Worm (Caenorhabditis elegans): ENCODE measurements around the gene F29B9.11.

F29B9.11 gene

DNA sequence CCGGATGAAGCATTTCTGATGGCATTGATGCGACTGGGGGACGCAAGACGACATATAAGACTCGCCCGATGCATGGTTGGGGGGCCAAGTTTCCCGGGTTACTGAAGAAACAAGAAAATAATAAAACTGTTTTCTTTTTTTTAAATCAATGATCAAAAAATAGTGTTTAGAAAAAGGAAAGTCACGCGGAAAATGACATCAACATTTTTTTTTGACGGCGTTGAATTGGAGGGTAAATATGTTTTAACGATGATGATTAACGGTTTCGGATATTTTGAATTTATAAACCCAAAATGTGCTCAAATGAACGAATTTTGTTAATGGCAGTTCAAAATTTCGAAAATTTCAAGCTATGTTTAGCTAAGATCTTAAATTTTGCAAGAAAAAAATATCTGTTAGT, 43.9 kb upstream of the F29B9.11 start, which contains the start of gene ogdh-1:
Gene ogdh-1, minus strand, starts transcription at position 101 of the 400 bp plus-strand sequence.
- TF ChIP-seq R02D3.7 (tag; optimal IDR thresholded peaks at IDR 0.05) (no peak), fkh-10 (GFP tag; optimal IDR thresholded peaks at IDR 0.05) (no peak), unc-39 (tag; optimal IDR thresholded peaks at IDR 0.05) (no peak), ztf-11 (tag; optimal IDR thresholded peaks at IDR 0.05) (no peak), nhr-12 (tag; optimal IDR thresholded peaks at IDR 0.05) (no peak), ceh-9 (tag; optimal IDR thresholded peaks at IDR 0.05) (no peak), mdl-1 (tag; optimal IDR thresholded peaks at IDR 0.05) (no peak), sea-2 (GFP tag; optimal IDR thresholded peaks at IDR 0.05) (no peak), lin-39 (tag; optimal IDR thresholded peaks at IDR 0.05) (no peak)

DNA sequence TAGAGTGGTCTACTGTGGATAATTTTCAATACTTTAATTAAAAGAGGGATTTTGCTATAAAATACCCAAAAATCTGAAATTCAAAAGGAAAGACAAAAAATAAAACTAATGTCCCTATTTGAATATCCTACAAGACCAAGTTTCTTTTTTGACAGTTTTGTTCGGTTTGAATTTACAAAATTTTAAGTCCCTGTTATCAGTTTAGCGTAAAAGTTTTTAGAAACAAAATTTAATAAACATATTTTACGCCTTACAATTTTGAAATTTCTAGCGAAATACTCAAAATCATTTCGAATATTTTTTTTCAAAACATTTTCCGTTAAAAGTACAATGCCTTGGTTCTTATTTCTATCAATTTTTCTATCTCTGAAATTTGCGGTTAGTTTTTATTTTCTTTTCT, 32.5 kb upstream of the F29B9.11 start, which contains the start of gene spe-51:
Gene spe-51, plus strand, starts transcription at position 301 of the 400 bp plus-strand sequence.
- TF ChIP-seq mdl-1 (tag; optimal IDR thresholded peaks at IDR 0.05) (no peak), lin-15B (tag; optimal IDR thresholded peaks at IDR 0.05) (no peak), nhr-237 (tag; optimal IDR thresholded peaks at IDR 0.05) (no peak), ama-1 (optimal IDR thresholded peaks at IDR 0.05) (no peak), zag-1 (tag; optimal IDR thresholded peaks at IDR 0.05) (no peak), ZK546.5 (tag; optimal IDR thresholded peaks at IDR 0.05) (no peak), snpc-4 (tag; optimal IDR thresholded peaks at IDR 0.05) (no peak), nhr-28 (tag; optimal IDR thresholded peaks at IDR 0.05) (no peak)

DNA sequence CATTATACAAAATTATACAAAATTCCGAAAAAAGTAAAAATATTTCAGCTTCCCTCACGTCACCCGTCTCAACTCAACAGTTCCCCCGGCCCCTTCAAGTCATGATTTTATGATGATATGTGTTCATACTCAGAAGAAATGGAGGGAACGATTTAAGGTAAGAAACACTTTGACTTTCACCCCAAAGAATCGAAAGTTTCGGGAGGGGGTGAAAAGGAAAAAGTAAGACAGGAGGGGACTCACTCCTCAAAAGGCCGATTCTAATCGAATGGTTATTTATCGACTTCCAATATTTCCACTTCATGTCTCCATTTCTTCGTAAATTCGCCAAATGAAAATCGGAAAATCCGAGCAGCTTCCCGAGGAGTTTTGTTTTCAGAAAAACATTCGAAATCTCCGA, 28.2 kb upstream of the F29B9.11 start, which contains the start of gene bus-4:
Gene bus-4, plus strand, starts transcription at position 49 of the 400 bp plus-strand sequence.
- TF ChIP-seq ceh-82 (tag; optimal IDR thresholded peaks at IDR 0.05) (no peak), nhr-237 (tag; optimal IDR thresholded peaks at IDR 0.05) (no peak), pqm-1 (tag; optimal IDR thresholded peaks at IDR 0.05) (no peak), nhr-23 (tag; optimal IDR thresholded peaks at IDR 0.05) (no peak), mml-1 (tag; optimal IDR thresholded peaks at IDR 0.05) (no peak), ceh-9 (tag; optimal IDR thresholded peaks at IDR 0.05) (no peak), nhr-12 (tag; optimal IDR thresholded peaks at IDR 0.05) (no peak), sea-2 (GFP tag; optimal IDR thresholded peaks at IDR 0.05) (no peak), egl-5 (tag; optimal IDR thresholded peaks at IDR 0.05) (no peak)

DNA sequence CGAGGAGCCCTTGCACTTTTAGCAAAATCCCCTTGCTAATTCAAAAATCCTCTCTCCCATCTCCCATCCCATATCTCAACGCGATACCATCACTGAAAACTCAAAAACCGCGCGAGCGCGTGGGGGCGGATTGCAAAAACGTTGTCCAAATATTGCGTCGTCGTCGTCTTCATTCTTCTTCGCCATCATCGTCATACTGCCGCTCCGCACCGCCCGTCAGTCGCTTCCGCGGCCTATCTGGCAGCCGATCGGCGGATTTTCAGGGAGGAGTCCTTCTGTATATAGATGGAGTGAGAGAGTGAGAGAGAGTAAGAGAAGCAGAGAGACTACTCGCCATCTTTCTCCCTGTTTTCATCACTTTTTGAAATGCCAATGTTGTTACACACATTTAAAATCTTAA, 26.9 kb upstream of the F29B9.11 start:
- TF ChIP-seq tbx-2 (tag; optimal IDR thresholded peaks at IDR 0.05): no peak
- TF ChIP-seq ceh-28 (tag; optimal IDR thresholded peaks at IDR 0.05): no peak
- TF ChIP-seq unc-39 (tag; optimal IDR thresholded peaks at IDR 0.05): no peak
- no peak for TF ChIP-seq pqm-1 (tag; optimal IDR thresholded peaks at IDR 0.05)
- peak; percentile 18 for TF ChIP-seq elt-1 (tag; optimal IDR thresholded peaks at IDR 0.05)
- peak; percentile 48 for TF ChIP-seq nhr-25 (tag; optimal IDR thresholded peaks at IDR 0.05)
- no peak for TF ChIP-seq ceh-16 (tag; optimal IDR thresholded peaks at IDR 0.05)
- no peak for TF ChIP-seq lin-39 (tag; optimal IDR thresholded peaks at IDR 0.05)
- TF ChIP-seq snpc-4 (tag; optimal IDR thresholded peaks at IDR 0.05): no peak

DNA sequence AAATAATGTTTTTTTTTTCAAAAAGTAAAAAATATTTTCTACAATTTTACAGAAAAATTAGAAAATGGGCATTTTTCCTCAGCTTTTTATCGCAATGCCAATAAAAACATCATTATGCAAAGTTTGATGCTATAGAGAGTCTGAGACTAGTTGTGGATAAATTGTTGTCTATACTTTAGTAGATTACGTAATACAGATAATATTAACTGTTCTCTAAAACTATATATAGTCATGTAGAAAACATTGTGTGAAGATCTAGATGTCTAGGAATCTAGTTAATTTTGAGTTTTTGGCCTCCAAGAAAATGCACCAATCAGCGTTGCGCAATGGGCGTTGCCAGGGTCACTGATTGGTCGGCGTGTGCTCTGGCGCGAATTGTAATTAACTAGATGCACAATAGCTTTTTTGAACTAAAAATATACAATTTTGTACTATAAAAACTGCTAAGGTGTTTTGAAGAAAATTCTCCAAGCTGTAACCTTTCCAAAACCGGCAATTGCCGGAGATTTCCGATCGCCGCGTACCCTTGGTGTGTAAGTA, 26.4 kb upstream of the F29B9.11 start:
- TF ChIP-seq unc-39 (tag; optimal IDR thresholded peaks at IDR 0.05) (no peak), sea-2 (GFP tag; optimal IDR thresholded peaks at IDR 0.05) (no peak), nfya-1 (tag; optimal IDR thresholded peaks at IDR 0.05; ENCODE audit: insufficient read depth) (peak; percentile 83), fkh-2 (tag; optimal IDR thresholded peaks at IDR 0.05) (no peak)

DNA sequence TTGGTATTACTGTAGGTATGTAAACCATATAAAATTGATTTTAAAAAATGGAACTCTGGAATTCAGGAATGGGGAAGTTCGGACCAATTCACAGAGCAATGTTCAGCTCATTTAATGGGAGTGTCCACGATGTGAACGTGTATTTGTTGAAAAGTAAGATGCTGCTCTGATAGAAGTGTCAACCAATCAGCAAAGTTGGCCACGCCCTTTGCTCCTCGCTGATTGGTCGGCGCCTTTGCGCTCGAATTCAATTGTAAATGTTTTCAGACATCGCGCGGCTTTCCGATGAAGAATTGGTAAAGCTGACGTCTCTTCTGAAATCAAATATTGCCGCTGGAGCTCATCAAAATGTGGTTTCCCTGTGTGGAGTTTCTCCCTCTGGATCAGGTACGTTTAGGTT, 23.1 kb upstream of the F29B9.11 start:
- TF ChIP-seq elt-1 (tag; optimal IDR thresholded peaks at IDR 0.05): no peak
- peak; percentile 59 for TF ChIP-seq nfya-1 (tag; optimal IDR thresholded peaks at IDR 0.05; ENCODE audit: insufficient read depth)
- no peak for TF ChIP-seq ama-1 (optimal IDR thresholded peaks at IDR 0.05)

DNA sequence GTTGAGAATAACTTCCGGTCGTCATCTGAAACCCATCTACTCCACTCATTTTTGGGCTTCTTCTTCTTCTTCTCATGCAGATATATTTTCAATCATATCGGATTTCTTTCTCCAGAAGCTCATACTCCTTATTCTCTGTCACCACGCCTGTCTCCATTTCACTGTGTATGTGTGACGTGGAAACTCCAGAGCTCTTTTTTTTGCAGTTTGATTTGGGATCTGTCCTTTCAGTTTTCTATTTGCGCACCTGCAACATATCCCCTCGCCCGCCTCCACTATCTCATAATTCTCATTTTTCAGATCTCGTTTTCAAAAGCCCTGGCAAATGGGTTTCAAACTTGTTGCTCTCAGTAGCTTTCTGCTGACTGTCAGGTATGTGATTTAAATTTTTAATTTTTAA, 18.7 kb upstream of the F29B9.11 start, which contains the start of gene kin-36:
Gene kin-36, plus strand, starts transcription at position 301 of the 400 bp plus-strand sequence.
- TF ChIP-seq elt-1 (tag; optimal IDR thresholded peaks at IDR 0.05): no peak
- no peak for TF ChIP-seq fos-1 (tag; optimal IDR thresholded peaks at IDR 0.05)
- TF ChIP-seq ceh-82 (tag; optimal IDR thresholded peaks at IDR 0.05): no peak
- TF ChIP-seq ceh-16 (tag; optimal IDR thresholded peaks at IDR 0.05): no peak
- no peak for TF ChIP-seq ztf-11 (tag; optimal IDR thresholded peaks at IDR 0.05)
- TF ChIP-seq unc-39 (tag; optimal IDR thresholded peaks at IDR 0.05): no peak
- no peak for TF ChIP-seq nhr-28 (tag; optimal IDR thresholded peaks at IDR 0.05)
- TF ChIP-seq pqm-1 (tag; optimal IDR thresholded peaks at IDR 0.05): no peak
- TF ChIP-seq ceh-28 (tag; optimal IDR thresholded peaks at IDR 0.05): no peak
- TF ChIP-seq lsy-12 (tag; optimal IDR thresholded peaks at IDR 0.05): no peak
- no peak for TF ChIP-seq sea-2 (GFP tag; optimal IDR thresholded peaks at IDR 0.05)
- TF ChIP-seq fkh-10 (GFP tag; optimal IDR thresholded peaks at IDR 0.05): no peak
- no peak for TF ChIP-seq snpc-4 (tag; optimal IDR thresholded peaks at IDR 0.05)
- no peak for TF ChIP-seq lin-39 (tag; optimal IDR thresholded peaks at IDR 0.05)
- no peak for TF ChIP-seq jun-1 (tag; optimal IDR thresholded peaks at IDR 0.05)
- no peak for TF ChIP-seq nfya-1 (tag; optimal IDR thresholded peaks at IDR 0.05; ENCODE audit: insufficient read depth)
- no peak for TF ChIP-seq elt-3 (tag; optimal IDR thresholded peaks at IDR 0.05)

Data from whole organism, L3 larva.